Worm (Caenorhabditis elegans): ENCODE measurements around the gene nlp-67.
"Not testable (repeated sequence)": the region's sequence is repeated elsewhere in the genome, so short reads cannot be mapped to it uniquely, and the experiment has no call there.

The nlp-67 gene

DNA sequence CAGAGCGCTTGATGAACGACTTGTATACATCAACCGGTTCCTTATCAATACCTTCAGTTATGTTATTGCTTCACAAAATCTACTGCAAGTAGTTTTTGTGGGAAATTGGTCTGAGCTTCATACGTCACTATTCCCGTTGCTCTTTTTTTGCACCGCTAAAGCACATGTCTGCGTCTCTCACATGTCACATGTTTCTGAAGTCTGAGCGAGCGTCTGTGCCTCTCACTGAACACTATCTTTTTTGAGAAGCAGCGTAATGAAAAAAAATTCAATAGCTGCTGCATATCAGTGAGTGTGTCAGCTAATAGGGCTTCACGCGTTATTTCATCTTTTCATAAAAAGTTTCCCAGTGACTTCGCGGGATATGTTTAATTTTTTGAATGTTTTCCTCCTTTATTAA, 34.1 kb downstream of the nlp-67 start (continued):
- TF ChIP-seq elt-3 (tag; optimal IDR thresholded peaks at IDR 0.05) (no peak), nfya-1 (tag; optimal IDR thresholded peaks at IDR 0.05; ENCODE audit: insufficient read depth) (peak; percentile 60), ceh-9 (tag; optimal IDR thresholded peaks at IDR 0.05) (no peak), ceh-82 (tag; optimal IDR thresholded peaks at IDR 0.05) (no peak), mdl-1 (tag; optimal IDR thresholded peaks at IDR 0.05) (no peak), nhr-25 (tag; optimal IDR thresholded peaks at IDR 0.05) (no peak), nhr-43 (tag; optimal IDR thresholded peaks at IDR 0.05; ENCODE audit: poor library complexity, severe bottlenecking) (no peak), nhr-12 (tag; optimal IDR thresholded peaks at IDR 0.05) (no peak), unc-62 (GFP tag; optimal IDR thresholded peaks at IDR 0.05) (no peak), jun-1 (tag; optimal IDR thresholded peaks at IDR 0.05) (no peak), ama-1 (optimal IDR thresholded peaks at IDR 0.05) (no peak), ztf-4 (tag; optimal IDR thresholded peaks at IDR 0.05) (no peak), pqm-1 (tag; optimal IDR thresholded peaks at IDR 0.05) (peak; percentile 4), pha-4 (tag; optimal IDR thresholded peaks at IDR 0.05) (peak; percentile 59), ZK546.5 (tag; optimal IDR thresholded peaks at IDR 0.05) (no peak)

DNA sequence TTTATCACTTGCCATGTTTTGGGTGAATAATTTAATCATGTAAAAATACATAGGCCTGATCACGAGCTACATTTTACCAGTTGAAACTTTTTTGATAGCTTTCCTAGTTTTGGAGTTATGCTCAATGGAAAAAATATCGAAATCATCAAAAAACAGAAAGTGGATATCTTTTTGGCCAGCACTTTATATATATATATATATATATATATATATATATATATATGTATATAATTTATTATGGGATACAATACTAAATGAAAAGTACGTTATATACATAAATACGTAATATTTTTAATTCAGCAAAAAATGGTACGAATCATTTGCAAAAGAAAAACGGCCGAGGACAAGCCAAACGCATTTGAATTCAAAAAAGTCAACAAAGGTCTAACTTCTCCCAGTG, 35.5 kb downstream of the nlp-67 start, which contains the start of gene F23A7.3:
F23A7.3 (plus strand) TSS at position 301 of the 400 bp plus-strand sequence.
- not testable (repeated sequence) for TF ChIP-seq lin-15B, nhr-11, aly-2 (tag; optimal IDR thresholded peaks at IDR 0.05)

DNA sequence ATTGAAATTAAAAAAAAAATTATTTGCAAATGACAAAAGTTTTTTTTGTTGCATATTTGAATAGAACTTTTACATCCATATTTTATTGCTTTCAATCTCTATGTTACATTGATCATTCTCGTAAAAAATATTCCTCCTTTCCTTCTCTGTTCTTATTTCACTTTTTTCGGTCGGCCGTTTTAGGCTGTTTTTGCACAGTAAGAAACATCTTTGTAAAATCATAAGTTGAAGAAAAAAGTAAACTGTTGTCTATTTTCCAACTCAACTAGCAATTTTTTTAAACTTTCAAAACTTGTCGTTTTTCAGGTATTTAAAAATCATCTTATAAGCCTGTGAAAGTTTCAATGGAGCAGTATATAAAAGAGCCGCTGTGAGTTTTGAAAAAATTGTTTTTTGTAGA, 44.5 kb downstream of the nlp-67 start, which contains the start of gene F23A7.5:
F23A7.5 (plus strand) TSS at position 301 of the 400 bp plus-strand sequence.
- TF ChIP-seq eor-1 (tag; optimal IDR thresholded peaks at IDR 0.05): no peak
